Comparison of ENCODE assay signal across 6 fruit fly cellular contexts in the genomic region with DNA sequence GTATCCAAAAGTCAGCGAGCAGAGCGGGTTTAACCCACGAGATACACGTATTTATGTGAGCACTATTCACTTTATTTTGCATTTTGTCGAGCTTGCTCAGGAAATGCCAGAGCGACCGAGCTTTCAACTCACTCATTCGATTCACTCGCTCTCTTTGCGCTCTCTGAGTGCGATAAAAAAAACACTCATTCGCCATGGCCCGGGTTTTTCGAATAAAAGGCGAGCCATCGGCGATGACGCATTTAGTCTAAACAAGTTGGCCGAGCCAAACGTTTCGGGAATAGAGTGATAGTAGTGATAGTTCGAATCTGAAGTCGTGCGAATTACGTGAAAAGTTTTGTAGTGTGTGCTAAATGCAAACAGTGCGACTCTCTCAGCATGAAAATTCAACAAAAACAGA.
TF ChIP-seq lines count a peak whose summit lies in the region.

No protein-coding gene starts in this region.

- no peak for TF ChIP-seq CTCF in whole organism, embryonic (GFP tag; optimal IDR thresholded peaks at IDR 0.05; lab: Kevin White, UChicago)

TF ChIP-seq in whole organism, 6 proteins besides CTCF, POLR2A, EP300 and RAD21:
- TF ChIP-seq CG8478 (optimal IDR thresholded peaks at IDR 0.05; lab: Kevin White, UChicago) = no peak
- TF ChIP-seq Dll (optimal IDR thresholded peaks at IDR 0.05; lab: Kevin White, UChicago) = peak; percentile 75

TF ChIP-seq in whole organism, adult, 20 proteins besides CTCF, POLR2A, EP300 and RAD21:
- TF ChIP-seq CG7045 (GFP tag; optimal IDR thresholded peaks at IDR 0.05; lab: Kevin White, UChicago) = no peak
- peak; percentile 83 for TF ChIP-seq tj (GFP tag; optimal IDR thresholded peaks at IDR 0.05; lab: Kevin White, UChicago)
- peak; percentile 57 for TF ChIP-seq CG12768 (GFP tag; optimal IDR thresholded peaks at IDR 0.05; lab: Kevin White, UChicago)
- peak; percentile 86 for TF ChIP-seq cic (GFP tag; optimal IDR thresholded peaks at IDR 0.05; lab: Kevin White, UChicago)
- TF ChIP-seq CG1620 (GFP tag; optimal IDR thresholded peaks at IDR 0.05; lab: Kevin White, UChicago) = no peak
- TF ChIP-seq Clk (GFP tag; optimal IDR thresholded peaks at IDR 0.05; lab: Kevin White, UChicago) = no peak
- TF ChIP-seq Crg-1 (GFP tag; optimal IDR thresholded peaks at IDR 0.05; lab: Kevin White, UChicago) = peak; percentile 3
- no peak for TF ChIP-seq cnc (optimal IDR thresholded peaks at IDR 0.05; lab: Kevin White, UChicago)
- peak; percentile 39 for TF ChIP-seq toe (GFP tag; optimal IDR thresholded peaks at IDR 0.05; lab: Kevin White, UChicago)
- TF ChIP-seq Mnt (GFP tag; optimal IDR thresholded peaks at IDR 0.05; lab: Kevin White, UChicago) = peak; percentile 82
- TF ChIP-seq CG7101 (tag; optimal IDR thresholded peaks at IDR 0.05; lab: Kevin White, UChicago) = peak; percentile 58
- TF ChIP-seq CG14711 (tag; optimal IDR thresholded peaks at IDR 0.05; lab: Kevin White, UChicago) = peak; percentile 31
- peak; percentile 10 for TF ChIP-seq pad (GFP tag; optimal IDR thresholded peaks at IDR 0.05; lab: Kevin White, UChicago)
- peak; percentile 57 for TF ChIP-seq CG33017 (tag; optimal IDR thresholded peaks at IDR 0.05; lab: Kevin White, UChicago)
- TF ChIP-seq CG11617 (GFP tag; optimal IDR thresholded peaks at IDR 0.05; lab: Kevin White, UChicago) = peak; percentile 42
- TF ChIP-seq bab1 (GFP tag; optimal IDR thresholded peaks at IDR 0.05; lab: Kevin White, UChicago) = peak; percentile 67
- no peak for TF ChIP-seq ovo (GFP tag; optimal IDR thresholded peaks at IDR 0.05; lab: Kevin White, UChicago)

TF ChIP-seq in whole organism, embryonic, 481 proteins besides CTCF, POLR2A, EP300 and RAD21 (continues in another document):
- TF ChIP-seq Nf-YC (tag; optimal IDR thresholded peaks at IDR 0.05; lab: Kevin White, UChicago) (peak; percentile 42), HHEX (GFP tag; optimal IDR thresholded peaks at IDR 0.05; lab: Kevin White, UChicago) (peak; percentile 31), mld (GFP tag; IDR thresholded peaks at IDR 0.05; lab: Robert Waterston, UW; ENCODE audit: partially characterized antibody) (no peak), lov (optimal IDR thresholded peaks at IDR 0.05; lab: Kevin White, UChicago) (no peak), lov (GFP tag; IDR thresholded peaks at IDR 0.05; lab: Robert Waterston, UW) (no peak), knrl (GFP tag; IDR thresholded peaks at IDR 0.05; lab: Robert Waterston, UW; ENCODE audit: partially characterized antibody) (0 out of 3 replicates have a peak, but pooled peaks have one; percentile 18), CG15696 (tag; optimal IDR thresholded peaks at IDR 0.05; lab: Kevin White, UChicago) (no peak), CG14441 (GFP tag; IDR thresholded peaks at IDR 0.05; lab: Robert Waterston, UW) (no peak), CG15269 (tag; optimal IDR thresholded peaks at IDR 0.05; lab: Kevin White, UChicago) (no peak), pros (GFP tag; optimal IDR thresholded peaks at IDR 0.05; lab: Kevin White, UChicago) (no peak), CG11696 (GFP tag; IDR thresholded peaks at IDR 0.05; lab: Robert Waterston, UW) (no peak), MTF-1 (GFP tag; optimal IDR thresholded peaks at IDR 0.05; lab: Kevin White, UChicago; ENCODE audit: borderline replicate concordance) (peak; percentile 37), CG11247 (GFP tag; IDR thresholded peaks at IDR 0.05; lab: Robert Waterston, UW) (0 out of 2 replicates have a peak, but pooled peaks have one; percentile 7), z (GFP tag; IDR thresholded peaks at IDR 0.05; lab: Robert Waterston, UW) (peak; percentile 98), CG14050 (GFP tag; IDR thresholded peaks at IDR 0.05; lab: Robert Waterston, UW) (no peak; the same call in 2 of the 3 replicates), CG1024 (GFP tag; IDR thresholded peaks at IDR 0.05; lab: Robert Waterston, UW) (no peak)

TF ChIP-seq in whole organism, prepupa, 60 proteins besides CTCF, POLR2A, EP300 and RAD21 (continues in another document):
- peak; percentile 60 for TF ChIP-seq Eip93F (GFP tag; optimal IDR thresholded peaks at IDR 0.05; lab: Kevin White, UChicago)
- TF ChIP-seq CG4318 (GFP tag; optimal IDR thresholded peaks at IDR 0.05; lab: Kevin White, UChicago) = no peak
- TF ChIP-seq esn (GFP tag; optimal IDR thresholded peaks at IDR 0.05; lab: Kevin White, UChicago) = peak; percentile 34
- no peak for TF ChIP-seq Hr38 (GFP tag; optimal IDR thresholded peaks at IDR 0.05; lab: Kevin White, UChicago)
- TF ChIP-seq svp (GFP tag; lab: Kevin White, UChicago) = peak; percentile 69
- TF ChIP-seq Eip75B (GFP tag; optimal IDR thresholded peaks at IDR 0.05; lab: Kevin White, UChicago) = peak; percentile 28
- TF ChIP-seq dac (GFP tag; optimal IDR thresholded peaks at IDR 0.05; lab: Kevin White, UChicago) = no peak
- TF ChIP-seq CG6163 (GFP tag; IDR thresholded peaks at IDR 0.05; lab: Robert Waterston, UW) = peak; percentile 65; the same call in 2 of the 3 replicates
- no peak for TF ChIP-seq fd59A (GFP tag; optimal IDR thresholded peaks at IDR 0.05; lab: Kevin White, UChicago)
- TF ChIP-seq spab (GFP tag; optimal IDR thresholded peaks at IDR 0.05; lab: Kevin White, UChicago) = no peak
- no peak for TF ChIP-seq pdm3 (GFP tag; optimal IDR thresholded peaks at IDR 0.05; lab: Kevin White, UChicago)
- TF ChIP-seq CG8632 (GFP tag; optimal IDR thresholded peaks at IDR 0.05; lab: Kevin White, UChicago) = no peak
- TF ChIP-seq dsx (GFP tag; optimal IDR thresholded peaks at IDR 0.05; lab: Kevin White, UChicago; ENCODE audit: poor library complexity, severe bottlenecking) = peak; percentile 54
- TF ChIP-seq CG31627 (GFP tag; optimal IDR thresholded peaks at IDR 0.05; lab: Kevin White, UChicago) = no peak
- no peak for TF ChIP-seq Smox (GFP tag; optimal IDR thresholded peaks at IDR 0.05; lab: Kevin White, UChicago)
- TF ChIP-seq CG6276 (GFP tag; optimal IDR thresholded peaks at IDR 0.05; lab: Kevin White, UChicago) = peak; percentile 12
- TF ChIP-seq CG1621 (tag; optimal IDR thresholded peaks at IDR 0.05; lab: Kevin White, UChicago) = no peak
- TF ChIP-seq CG11294 (GFP tag; IDR thresholded peaks at IDR 0.05; lab: Robert Waterston, UW) = no peak

TF ChIP-seq in whole organism, pupa, 21 proteins besides CTCF, POLR2A, EP300 and RAD21 (continues in another document):
- TF ChIP-seq CG13204 (GFP tag; optimal IDR thresholded peaks at IDR 0.05; lab: Kevin White, UChicago) (peak; percentile 40), fd96Ca (GFP tag; IDR thresholded peaks at IDR 0.05; lab: Robert Waterston, UW) (no peak), CG9948 (tag; optimal IDR thresholded peaks at IDR 0.05; lab: Kevin White, UChicago) (no peak), CG8159 (tag; optimal IDR thresholded peaks at IDR 0.05; lab: Kevin White, UChicago) (peak; percentile 20), Ets98B (GFP tag; IDR thresholded peaks at IDR 0.05; lab: Robert Waterston, UW) (peak; percentile 49; the same call in 1 of the 2 replicates), gl (tag; optimal IDR thresholded peaks at IDR 0.05; lab: Kevin White, UChicago) (no peak), CG12605 (GFP tag; IDR thresholded peaks at IDR 0.05; lab: Robert Waterston, UW) (no peak), Snoo (tag; optimal IDR thresholded peaks at IDR 0.05; lab: Kevin White, UChicago) (peak; percentile 36), CG10348 (GFP tag; IDR thresholded peaks at IDR 0.05; lab: Robert Waterston, UW) (no peak), D1 (tag; optimal IDR thresholded peaks at IDR 0.05; lab: Kevin White, UChicago) (no peak), Pif1A (GFP tag; optimal IDR thresholded peaks at IDR 0.05; lab: Kevin White, UChicago) (no peak), CG17806 (tag; optimal IDR thresholded peaks at IDR 0.05; lab: Kevin White, UChicago) (no peak), CG4496 (GFP tag; IDR thresholded peaks at IDR 0.05; lab: Robert Waterston, UW) (0 out of 3 replicates have a peak, but pooled peaks have one; percentile 44), CG15710 (tag; optimal IDR thresholded peaks at IDR 0.05; lab: Kevin White, UChicago) (no peak), CG34367 (tag; optimal IDR thresholded peaks at IDR 0.05; lab: Kevin White, UChicago) (no peak), CG14655 (GFP tag; optimal IDR thresholded peaks at IDR 0.05; lab: Kevin White, UChicago) (no peak), Pif1B (GFP tag; optimal IDR thresholded peaks at IDR 0.05; lab: Kevin White, UChicago) (peak; percentile 0), CG32121 (GFP tag; IDR thresholded peaks at IDR 0.05; lab: Robert Waterston, UW) (peak; percentile 44; the same call in 1 of the 2 replicates), rn (GFP tag; IDR thresholded peaks at IDR 0.05; lab: Robert Waterston, UW) (no peak), CG8301 (tag; optimal IDR thresholded peaks at IDR 0.05; lab: Kevin White, UChicago) (no peak)

TF ChIP-seq in whole organism, wandering third instar larva, 38 proteins besides CTCF, POLR2A, EP300 and RAD21 (continues in another document):
- no peak for TF ChIP-seq Hr78 (GFP tag; optimal IDR thresholded peaks at IDR 0.05; lab: Kevin White, UChicago)
- peak in 1 of 2 experiments; percentile 19 for TF ChIP-seq foxo (GFP tag; optimal IDR thresholded peaks at IDR 0.05; lab: Kevin White, UChicago)
- no peak for TF ChIP-seq Abd-B (GFP tag; optimal IDR thresholded peaks at IDR 0.05; lab: Kevin White, UChicago)
- peak; percentile 24 for TF ChIP-seq HLH106 (tag; optimal IDR thresholded peaks at IDR 0.05; lab: Kevin White, UChicago)
- no peak for TF ChIP-seq GATAd (GFP tag; optimal IDR thresholded peaks at IDR 0.05; lab: Kevin White, UChicago)
- TF ChIP-seq Hr83 (GFP tag; optimal IDR thresholded peaks at IDR 0.05; lab: Kevin White, UChicago; ENCODE audit: poor library complexity, severe bottlenecking) = no peak
- no peak for TF ChIP-seq jim (GFP tag; optimal IDR thresholded peaks at IDR 0.05; lab: Kevin White, UChicago)
- TF ChIP-seq br (GFP tag; optimal IDR thresholded peaks at IDR 0.05; lab: Kevin White, UChicago) = peak; percentile 49
- peak; percentile 67 for TF ChIP-seq CrebA (GFP tag; optimal IDR thresholded peaks at IDR 0.05; lab: Kevin White, UChicago; ENCODE audit: borderline replicate concordance)
- no peak for TF ChIP-seq woc (GFP tag; optimal IDR thresholded peaks at IDR 0.05; lab: Kevin White, UChicago)
- peak; percentile 96 for TF ChIP-seq Jra (GFP tag; optimal IDR thresholded peaks at IDR 0.05; lab: Kevin White, UChicago)
- no peak for TF ChIP-seq dsf (GFP tag; optimal IDR thresholded peaks at IDR 0.05; lab: Kevin White, UChicago; ENCODE audit: borderline replicate concordance)
- TF ChIP-seq Dif (GFP tag; optimal IDR thresholded peaks at IDR 0.05; lab: Kevin White, UChicago; ENCODE audit: partially characterized antibody) = peak; percentile 67
- TF ChIP-seq sage (GFP tag; optimal IDR thresholded peaks at IDR 0.05; lab: Kevin White, UChicago) = peak; percentile 6
- TF ChIP-seq Dfd (GFP tag; optimal IDR thresholded peaks at IDR 0.05; lab: Kevin White, UChicago) = no peak
- TF ChIP-seq Vsx2 (GFP tag; optimal IDR thresholded peaks at IDR 0.05; lab: Kevin White, UChicago; ENCODE audit: partially characterized antibody) = no peak
- TF ChIP-seq h (GFP tag; optimal IDR thresholded peaks at IDR 0.05; lab: Kevin White, UChicago) = peak; percentile 55
- peak in 1 of 2 experiments; percentile 7 for TF ChIP-seq dl (GFP tag; optimal IDR thresholded peaks at IDR 0.05; lab: Kevin White, UChicago; ENCODE audit: insufficient read depth in 1 of 2, partially characterized antibody in 2 of 2)
- no peak for TF ChIP-seq CG32264 (GFP tag; optimal IDR thresholded peaks at IDR 0.05; lab: Kevin White, UChicago)
- peak; percentile 44 for TF ChIP-seq brk (GFP tag; optimal IDR thresholded peaks at IDR 0.05; lab: Kevin White, UChicago)
